Fruit fly (Drosophila melanogaster) Kc167 (cell line): ENCODE measurements around the gene CG31122.

Source experiments
- Myc ChIP-seq: fragments of >200 bp; optimal IDR thresholded peaks from 2 replicates; lab custom pipeline; 2017; ENCODE audit warnings: missing external identifiers
- Sin3A ChIP-seq: fragments of >200 bp; optimal IDR thresholded peaks from 2 replicates; lab custom pipeline; 2018; ENCODE audit warnings: missing external identifiers
- h ChIP-seq: fragments of >200 bp; optimal IDR thresholded peaks from 3 replicates; lab custom pipeline; 2018; ENCODE audit warnings: missing external identifiers
- insv ChIP-seq: fragments of >200 bp; optimal IDR thresholded peaks from 3 replicates; lab custom pipeline; 2018; ENCODE audit warnings: missing external identifiers
- psq ChIP-seq: fragments of >200 bp; optimal IDR thresholded peaks from 2 replicates; lab custom pipeline; 2017; ENCODE audit warnings: missing external identifiers

dm6 chr3R:18422446-18422845 lies 9.8 kb upstream of the CG31122 start:
- no peak for TF ChIP-seq Myc (lab: Kevin White, UChicago)
- no peak for TF ChIP-seq insv
- TF ChIP-seq h (lab: Kevin White, UChicago): no peak
- no peak for TF ChIP-seq psq (lab: Kevin White, UChicago)
- no peak for TF ChIP-seq Sin3A (lab: Kevin White, UChicago)
